Worm (Caenorhabditis elegans) whole organism, L1 larva: Measurements from ENCODE around the gene srw-121.

Experiments used
- C16A3.4 ChIP-seq: fragments of 150-350 bp; optimal IDR thresholded peaks from 2 replicates; lab custom pipeline; 2014; ENCODE audit warnings: missing biosample characterization, missing genetic modification characterization
- elt-3 ChIP-seq, 6 experiments: fragments of 150-350 bp in 1 of 6; sonication (generic microtip); optimal IDR thresholded peaks; 2 replicates each; lab custom pipeline; 2017 to 2018; ENCODE audit warnings: missing biosample characterization in 6 of 6, missing genetic modification characterization in 6 of 6, inconsistent platforms in 1 of 6
- lin-35 ChIP-seq, 2 experiments: fragments of 150-350 bp; optimal IDR thresholded peaks; 2 replicates each; lab custom pipeline; 2014; ENCODE audit warnings: missing biosample characterization in 2 of 2, missing genetic modification characterization in 2 of 2, missing genetic modification reagents in 2 of 2
- lir-3 ChIP-seq: sonication (generic microtip); optimal IDR thresholded peaks from 2 replicates; lab custom pipeline; 2016; ENCODE audit warnings: mild to moderate bottlenecking, missing genetic modification characterization, moderate library complexity, missing compliant biosample characterization; ENCODE audit not compliant: poor library complexity
- nhr-77 ChIP-seq: fragments of 150-350 bp; optimal IDR thresholded peaks from 2 replicates; lab custom pipeline; 2014; ENCODE audit warnings: missing biosample characterization, missing genetic modification characterization
- nhr-90 ChIP-seq: sonication (generic microtip); optimal IDR thresholded peaks from 2 replicates; lab custom pipeline; 2016; ENCODE audit warnings: mild to moderate bottlenecking, missing genetic modification characterization, missing compliant biosample characterization; ENCODE audit not compliant: poor library complexity

DNA sequence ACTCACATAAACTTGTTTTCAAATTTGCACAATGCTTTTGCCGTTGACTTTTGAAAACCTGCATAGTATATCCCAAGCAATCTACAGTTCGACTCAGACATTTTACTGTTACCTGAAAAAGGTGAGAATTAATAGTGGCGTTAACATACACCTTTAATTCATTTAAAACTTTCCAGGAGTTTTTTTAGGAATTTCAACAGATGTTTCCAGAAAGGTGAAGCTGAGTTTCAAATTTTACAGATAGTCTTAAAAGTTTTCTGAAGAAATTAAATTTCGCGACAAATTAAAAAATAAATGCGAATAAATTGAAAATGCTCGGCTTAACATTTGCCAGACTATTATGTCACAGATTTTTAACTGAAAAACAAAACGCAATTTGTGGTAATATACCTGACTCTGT is 8.4 kb upstream of the srw-121 start, which contains the start of gene srw-119:
- no peak for TF ChIP-seq C16A3.4 (tag; lab: Kevin White, UChicago)
- TF ChIP-seq nhr-77: no peak
- TF ChIP-seq lin-35 (GFP tag; optimal IDR thresholded peaks at IDR 0.05; lab: Kevin White, UChicago): no peak
- no peak for TF ChIP-seq elt-3 (tag; optimal IDR thresholded peaks at IDR 0.05; lab: Kevin White, UChicago)
- no peak for TF ChIP-seq nhr-90 (tag; lab: Kevin White, UChicago)
- TF ChIP-seq lir-3: no peak
